Fruit fly (Drosophila melanogaster) whole organism, wandering third instar larva: ENCODE results near the gene CG44385.

Experiments used
- Vsx2 ChIP-seq: fragments of 200-300, 225-300 bp; sonication (Bioruptor generic); optimal IDR thresholded peaks from 2 replicates; lab custom pipeline; 2018; ENCODE audit warnings: missing biosample characterization, missing genetic modification characterization; ENCODE audit not compliant: partially characterized antibody
- sv ChIP-seq: fragments of 200-800 bp; sonication (Bioruptor generic); optimal IDR thresholded peaks from 3 replicates; lab custom pipeline; 2016; ENCODE audit warnings: missing biosample characterization, missing genetic modification characterization

DNA sequence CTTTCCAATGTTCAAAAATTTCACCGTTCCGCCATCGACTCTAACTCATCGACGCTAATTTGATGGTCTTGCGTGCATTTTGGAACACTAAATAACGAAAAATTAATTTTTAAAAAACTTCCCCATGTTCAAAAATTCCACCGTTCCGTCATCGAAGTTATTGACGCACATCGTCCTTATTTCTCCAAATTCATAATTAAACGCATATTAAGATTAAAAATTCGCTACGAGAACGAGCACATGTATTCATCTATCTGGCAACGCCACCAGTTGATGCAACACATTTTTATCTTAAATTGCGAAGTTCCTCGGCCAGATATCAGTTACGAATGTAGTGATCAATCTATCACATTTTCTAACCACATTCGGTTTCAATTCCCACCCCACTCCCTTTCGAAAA, 17.0 kb upstream of the CG44385 start, which contains the start of gene Lint-1:
- TF ChIP-seq sv (GFP tag; lab: Kevin White, UChicago) (no peak), Vsx2 (GFP tag; lab: Kevin White, UChicago) (no peak)
